Fruit fly (Drosophila melanogaster) Kc167 (cell line): ENCODE measurements around the gene RnpS1.

Source experiments
- Myc ChIP-seq: fragments of >200 bp; optimal IDR thresholded peaks from 2 replicates; lab custom pipeline; 2017; ENCODE audit warnings: missing external identifiers
- Sin3A ChIP-seq: fragments of >200 bp; optimal IDR thresholded peaks from 2 replicates; lab custom pipeline; 2018; ENCODE audit warnings: missing external identifiers
- h ChIP-seq: fragments of >200 bp; optimal IDR thresholded peaks from 3 replicates; lab custom pipeline; 2018; ENCODE audit warnings: missing external identifiers
- insv ChIP-seq: fragments of >200 bp; optimal IDR thresholded peaks from 3 replicates; lab custom pipeline; 2018; ENCODE audit warnings: missing external identifiers
- psq ChIP-seq: fragments of >200 bp; optimal IDR thresholded peaks from 2 replicates; lab custom pipeline; 2017; ENCODE audit warnings: missing external identifiers
- ttk ChIP-seq: sonication (Bioruptor generic); optimal IDR thresholded peaks from 2 replicates; lab custom pipeline; 2017; ENCODE audit warnings: missing external identifiers

DNA sequence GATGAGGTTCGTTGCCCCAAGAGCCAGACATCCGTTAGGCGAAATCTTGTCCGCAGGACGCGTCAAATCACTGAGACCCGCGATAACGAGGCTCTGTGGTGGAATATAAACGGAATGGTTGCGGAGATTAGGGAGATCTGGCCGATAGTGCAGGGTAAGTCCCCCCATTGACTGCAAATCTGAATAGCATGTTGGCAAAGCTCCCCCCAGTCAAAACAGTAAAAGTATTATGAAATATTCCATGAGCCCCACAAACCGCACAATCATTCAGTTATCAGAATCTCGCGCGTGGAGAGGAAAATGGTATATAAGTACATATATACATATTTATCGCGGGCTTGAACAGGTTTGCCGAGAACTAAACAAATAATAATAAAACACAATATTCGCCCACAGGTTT is 18.8 kb downstream of the RnpS1 start:
- TF ChIP-seq h (lab: Kevin White, UChicago) (no peak), insv (lab: Kevin White, UChicago) (no peak), psq (lab: Kevin White, UChicago) (no peak), ttk (lab: Kevin White, UChicago) (no peak), Sin3A (lab: Kevin White, UChicago) (no peak), Myc (no peak)
